Fruit fly (Drosophila melanogaster) whole organism, pupa: ENCODE measurements around the gene CG31948.

Experiments
- CG10348 ChIP-seq: fragments of 200-800 bp; sonication (Bioruptor generic); IDR thresholded peaks from 2 replicates; pipeline ENCODE4 v1.3.6; 2022; ENCODE audit warnings: missing biosample characterization, missing genetic modification characterization
- CG12605 ChIP-seq: fragments of 200-800 bp; sonication (Bioruptor generic); IDR thresholded peaks from 2 replicates; pipeline ENCODE4 v1.3.6; 2022; ENCODE audit warnings: missing biosample characterization, missing genetic modification characterization
- CG13204 ChIP-seq: fragments of 200-800 bp; sonication (Bioruptor generic); optimal IDR thresholded peaks from 2 replicates; lab custom pipeline; 2018; ENCODE audit warnings: missing biosample characterization, mild to moderate bottlenecking, missing genetic modification characterization, moderate library complexity
- CG14655 ChIP-seq: fragments of 200-800 bp; sonication (Bioruptor generic); optimal IDR thresholded peaks from 3 replicates; lab custom pipeline; 2017; ENCODE audit warnings: mild to moderate bottlenecking, missing biosample characterization, missing genetic modification reagents, missing genetic modification characterization
- CG15710 ChIP-seq: fragments of 200-800 bp; sonication (Bioruptor generic); optimal IDR thresholded peaks from 2 replicates; lab custom pipeline; 2018; ENCODE audit warnings: missing biosample characterization, mild to moderate bottlenecking, missing genetic modification characterization, moderate library complexity
- CG17806 ChIP-seq: fragments of 200-800 bp; sonication (Bioruptor generic); optimal IDR thresholded peaks from 2 replicates; lab custom pipeline; 2018; ENCODE audit warnings: missing biosample characterization, mild to moderate bottlenecking, missing genetic modification characterization, moderate library complexity
- CG32121 ChIP-seq: fragments of 200-800 bp; sonication (Bioruptor generic); IDR thresholded peaks from 2 replicates; pipeline ENCODE4 v1.3.6; 2022; ENCODE audit warnings: missing biosample characterization, missing genetic modification characterization
- CG34367 ChIP-seq: fragments of 200-800 bp; sonication (Bioruptor generic); optimal IDR thresholded peaks from 2 replicates; lab custom pipeline; 2018; ENCODE audit warnings: missing biosample characterization, mild to moderate bottlenecking, missing genetic modification characterization
- CG4496 ChIP-seq: fragments of 200-800 bp; sonication (Bioruptor generic); IDR thresholded peaks from 3 replicates; pipeline ENCODE4 v1.3.6; 2022; ENCODE audit warnings: missing biosample characterization, missing genetic modification characterization
- CG8159 ChIP-seq: fragments of 200-800 bp; sonication (Bioruptor generic); optimal IDR thresholded peaks from 3 replicates; lab custom pipeline; 2018; ENCODE audit warnings: missing biosample characterization, mild to moderate bottlenecking, missing genetic modification characterization, moderate library complexity
- CG8301 ChIP-seq: fragments of 200-800 bp; sonication (Bioruptor generic); optimal IDR thresholded peaks from 2 replicates; lab custom pipeline; 2018; ENCODE audit warnings: missing biosample characterization, mild to moderate bottlenecking, missing genetic modification characterization
- CG9948 ChIP-seq: fragments of 200-800 bp; sonication (Bioruptor generic); optimal IDR thresholded peaks from 2 replicates; lab custom pipeline; 2018; ENCODE audit warnings: missing biosample characterization, mild to moderate bottlenecking, missing genetic modification characterization, moderate library complexity
- D1 ChIP-seq: fragments of 200-800 bp; sonication (Bioruptor generic); optimal IDR thresholded peaks from 2 replicates; lab custom pipeline; 2018; ENCODE audit warnings: missing biosample characterization, mild to moderate bottlenecking, missing genetic modification characterization, moderate library complexity
- EcR ChIP-seq: fragments of 200-800 bp; sonication (Bioruptor generic); optimal IDR thresholded peaks from 3 replicates; lab custom pipeline; 2019; ENCODE audit warnings: missing biosample characterization, missing genetic modification characterization, mild to moderate bottlenecking, moderate library complexity, missing genetic modification reagents
- Ets98B ChIP-seq: fragments of 200-800 bp; sonication (Bioruptor generic); IDR thresholded peaks from 2 replicates; pipeline ENCODE4 v1.3.6; 2022; ENCODE audit warnings: missing biosample characterization, missing genetic modification characterization
- Pif1A ChIP-seq: fragments of 200-800 bp; sonication (Bioruptor generic); optimal IDR thresholded peaks from 3 replicates; lab custom pipeline; 2016; ENCODE audit warnings: missing biosample characterization, missing genetic modification characterization
- Pif1B ChIP-seq: fragments of 200-800 bp; sonication (Bioruptor generic); optimal IDR thresholded peaks from 3 replicates; lab custom pipeline; 2016; ENCODE audit warnings: missing biosample characterization, missing genetic modification characterization
- Snoo ChIP-seq: fragments of 200-800 bp; sonication (Bioruptor generic); optimal IDR thresholded peaks from 3 replicates; lab custom pipeline; 2017; ENCODE audit warnings: missing biosample characterization, mild to moderate bottlenecking, missing genetic modification characterization, inconsistent platforms
- fd96Ca ChIP-seq: fragments of 200-800 bp; sonication (Bioruptor generic); IDR thresholded peaks from 3 replicates; pipeline ENCODE4 v1.3.6; 2022; ENCODE audit warnings: missing biosample characterization, missing genetic modification characterization
- gl ChIP-seq: fragments of 200-800 bp; sonication (Bioruptor generic); optimal IDR thresholded peaks from 2 replicates; lab custom pipeline; 2018; ENCODE audit warnings: missing biosample characterization, mild to moderate bottlenecking, missing genetic modification characterization
- rn ChIP-seq: fragments of 200-800 bp; sonication (Bioruptor generic); IDR thresholded peaks from 2 replicates; pipeline ENCODE4 v1.3.6; 2022; ENCODE audit warnings: missing biosample characterization, missing genetic modification characterization

CG31948 gene

DNA sequence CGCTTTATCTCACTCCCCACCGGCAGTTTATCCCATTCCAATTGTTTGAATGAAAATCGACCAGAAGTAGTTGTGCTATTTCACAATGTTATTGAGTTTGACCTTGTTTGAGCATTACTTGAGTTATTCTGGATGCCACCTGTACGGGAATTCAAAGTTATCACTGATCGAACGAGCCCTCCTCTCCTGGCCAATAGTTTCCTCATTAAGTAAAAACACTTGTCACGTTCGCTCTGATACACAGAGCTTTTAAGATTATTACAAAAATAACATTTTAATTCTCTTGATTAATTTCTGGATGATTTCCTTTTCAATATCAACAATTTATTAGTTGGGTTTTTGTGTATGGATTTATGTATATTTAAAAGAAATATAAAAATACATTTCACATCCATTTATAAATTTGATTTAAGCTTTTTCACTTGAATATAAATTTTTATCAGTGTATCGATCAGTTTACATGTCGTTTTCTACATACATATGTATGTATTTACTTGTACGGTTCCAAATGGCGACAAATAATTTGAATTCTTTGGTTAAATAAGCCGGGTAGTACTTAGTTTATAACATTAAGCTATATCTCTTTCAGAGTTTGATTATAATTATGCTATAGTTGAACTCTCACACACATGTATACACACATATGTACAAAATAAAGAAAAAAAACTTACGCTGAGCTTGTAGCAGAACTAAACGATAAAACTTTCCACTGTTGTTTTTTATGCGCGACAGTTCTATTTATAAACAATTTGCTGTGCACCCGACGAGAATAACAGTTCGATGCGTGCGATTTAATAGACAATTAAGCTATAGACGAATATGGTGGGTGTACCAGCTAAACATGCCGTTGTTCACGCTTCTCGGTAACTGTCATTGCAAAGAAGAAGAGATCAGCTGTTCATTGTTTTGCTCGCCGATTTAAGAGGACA lies 42.4 kb downstream of the CG31948 start, which contains the start of the genes CG3609 and CG15390:
Gene CG3609 (minus strand): TSS at position 810 of the 929 bp plus-strand sequence.
Gene CG15390 (plus strand): TSS at position 896 of the 929 bp plus-strand sequence.
- TF ChIP-seq Ets98B (GFP tag; lab: Robert Waterston, UW) (peak; percentile 89), Snoo (tag; lab: Kevin White, UChicago) (peak; percentile 60), Pif1A (GFP tag; lab: Kevin White, UChicago) (peak; percentile 91), rn (GFP tag; lab: Robert Waterston, UW) (peak; percentile 51; the same call in 1 of the 2 replicates), CG9948 (tag; lab: Kevin White, UChicago) (peak; percentile 55), CG17806 (tag; lab: Kevin White, UChicago) (peak; percentile 54), CG32121 (GFP tag; lab: Robert Waterston, UW) (peak; percentile 78), CG10348 (GFP tag; lab: Robert Waterston, UW) (no peak), CG12605 (peak; percentile 60), CG8159 (tag; lab: Kevin White, UChicago) (peak; percentile 49), D1 (no peak), CG13204 (peak; percentile 59), CG8301 (tag; lab: Kevin White, UChicago) (peak; percentile 40), CG4496 (GFP tag; lab: Robert Waterston, UW) (peak; percentile 91), Pif1B (GFP tag; lab: Kevin White, UChicago) (peak; percentile 88), CG34367 (tag; lab: Kevin White, UChicago) (peak; percentile 55), fd96Ca (peak; percentile 85), CG14655 (GFP tag; lab: Kevin White, UChicago) (peak; percentile 54), gl (tag; lab: Kevin White, UChicago) (peak; percentile 72), EcR (GFP tag; lab: Kevin White, UChicago) (peak; percentile 30), CG15710 (tag; lab: Kevin White, UChicago) (peak; percentile 60)
- TF ChIP-seq, all 21 proteins: peak for 19

DNA sequence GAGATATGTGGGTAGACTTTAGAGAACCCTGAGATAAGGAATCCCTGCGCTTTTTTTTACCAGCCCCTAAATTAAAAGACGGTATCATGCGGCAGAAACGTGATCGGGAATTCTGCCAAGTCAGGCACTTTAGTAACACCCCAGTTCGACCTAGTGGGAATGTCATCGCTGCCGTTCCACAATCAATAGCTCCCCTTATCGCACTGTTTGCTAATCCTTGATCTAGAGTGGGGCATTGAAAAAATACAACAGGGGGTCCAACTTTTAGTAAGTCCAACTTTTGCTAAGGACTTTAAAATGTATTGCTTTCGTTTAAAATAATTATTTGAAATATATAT lies 44.4 kb downstream of the CG31948 start:
- TF ChIP-seq CG10348 (GFP tag; lab: Robert Waterston, UW) (no peak), rn (GFP tag; lab: Robert Waterston, UW) (no peak), Snoo (tag; lab: Kevin White, UChicago) (no peak), CG13204 (no peak), CG17806 (tag; lab: Kevin White, UChicago) (no peak), EcR (GFP tag; lab: Kevin White, UChicago) (no peak), Pif1B (GFP tag; lab: Kevin White, UChicago) (no peak), Pif1A (GFP tag; lab: Kevin White, UChicago) (no peak), CG12605 (no peak)

- TF ChIP-seq CG4496 (GFP tag; lab: Robert Waterston, UW) = no peak
- TF ChIP-seq CG17806 (tag; lab: Kevin White, UChicago) = no peak
- TF ChIP-seq CG10348 (GFP tag; lab: Robert Waterston, UW) = no peak
- TF ChIP-seq, all 21 proteins: peak for 0
Observed at dm6 chr2L:2371406-2372111, 45.0 kb downstream of the CG31948 start, which contains the start of gene CG3597. Gene CG3597, minus strand, starts transcription at chr2L:2371524.

- TF ChIP-seq CG10348 (GFP tag; lab: Robert Waterston, UW) = no peak
- no peak for TF ChIP-seq Pif1A (GFP tag; lab: Kevin White, UChicago)
- TF ChIP-seq CG34367 (tag; lab: Kevin White, UChicago) = no peak
- no peak for TF ChIP-seq CG9948 (tag; lab: Kevin White, UChicago)
- TF ChIP-seq CG8301 (tag; lab: Kevin White, UChicago) = no peak
- no peak for TF ChIP-seq CG14655 (GFP tag; lab: Kevin White, UChicago)
- no peak for TF ChIP-seq CG15710 (tag; lab: Kevin White, UChicago)
- no peak for TF ChIP-seq Pif1B (GFP tag; lab: Kevin White, UChicago)
- TF ChIP-seq gl (tag; lab: Kevin White, UChicago) = no peak
- no peak for TF ChIP-seq rn (GFP tag; lab: Robert Waterston, UW)
- no peak for TF ChIP-seq Ets98B (GFP tag; lab: Robert Waterston, UW)
- TF ChIP-seq CG8159 (tag; lab: Kevin White, UChicago) = no peak
- no peak for TF ChIP-seq fd96Ca
- TF ChIP-seq CG13204 = no peak
- TF ChIP-seq D1 = no peak
- no peak for TF ChIP-seq Snoo (tag; lab: Kevin White, UChicago)
- TF ChIP-seq CG17806 (tag; lab: Kevin White, UChicago) = no peak
- TF ChIP-seq CG12605 = no peak
- TF ChIP-seq CG4496 (GFP tag; lab: Robert Waterston, UW) = no peak
- no peak for TF ChIP-seq EcR (GFP tag; lab: Kevin White, UChicago)
Observed at dm6 chr2L:2370352-2370751, 46.2 kb downstream of the CG31948 start.

DNA sequence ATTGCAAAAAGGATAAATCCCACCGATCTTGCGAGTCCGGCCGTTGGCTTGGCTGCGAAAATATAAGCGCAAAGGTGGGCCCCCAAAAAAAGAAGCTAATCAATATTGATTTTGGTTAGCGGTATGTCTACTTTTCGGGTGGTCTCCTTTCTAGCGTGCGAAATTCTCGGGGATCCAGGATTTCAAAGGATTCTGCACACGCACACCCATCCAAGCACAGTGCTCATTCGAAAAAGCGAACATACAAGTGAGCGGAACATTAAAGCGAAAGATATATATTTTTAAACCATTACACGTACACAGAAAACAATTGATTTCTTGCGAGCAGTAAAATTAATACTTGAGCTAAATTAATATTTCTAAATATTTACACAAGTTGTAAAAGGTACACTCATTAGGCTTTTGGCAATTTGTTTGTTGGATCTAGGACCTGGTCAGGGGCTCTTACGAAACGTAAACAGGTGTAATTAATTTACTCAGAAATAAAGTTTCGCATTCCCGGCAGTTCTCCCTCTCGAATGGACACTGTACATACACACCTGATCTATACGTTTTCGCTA lies 50.8 kb downstream of the CG31948 start:
- TF ChIP-seq CG8159 (tag; lab: Kevin White, UChicago) (peak; percentile 51), CG14655 (GFP tag; lab: Kevin White, UChicago) (peak; percentile 38), D1 (no peak), CG32121 (GFP tag; lab: Robert Waterston, UW) (no peak), CG10348 (GFP tag; lab: Robert Waterston, UW) (no peak), Ets98B (GFP tag; lab: Robert Waterston, UW) (no peak; the same call in 1 of the 2 replicates), CG12605 (no peak), CG9948 (tag; lab: Kevin White, UChicago) (peak; percentile 41), EcR (GFP tag; lab: Kevin White, UChicago) (no peak), CG34367 (tag; lab: Kevin White, UChicago) (peak; percentile 2), rn (GFP tag; lab: Robert Waterston, UW) (no peak), Pif1A (GFP tag; lab: Kevin White, UChicago) (peak; percentile 35), gl (tag; lab: Kevin White, UChicago) (no peak), Snoo (tag; lab: Kevin White, UChicago) (no peak), CG13204 (no peak), Pif1B (GFP tag; lab: Kevin White, UChicago) (peak; percentile 25), CG4496 (GFP tag; lab: Robert Waterston, UW) (no peak), fd96Ca (peak; percentile 12; the same call in 1 of the 3 replicates), CG17806 (tag; lab: Kevin White, UChicago) (peak; percentile 28), CG8301 (tag; lab: Kevin White, UChicago) (peak; percentile 20), CG15710 (tag; lab: Kevin White, UChicago) (peak; percentile 39)
